Worm (Caenorhabditis elegans): ENCODE data around the gene col-127.

Gene col-127

DNA sequence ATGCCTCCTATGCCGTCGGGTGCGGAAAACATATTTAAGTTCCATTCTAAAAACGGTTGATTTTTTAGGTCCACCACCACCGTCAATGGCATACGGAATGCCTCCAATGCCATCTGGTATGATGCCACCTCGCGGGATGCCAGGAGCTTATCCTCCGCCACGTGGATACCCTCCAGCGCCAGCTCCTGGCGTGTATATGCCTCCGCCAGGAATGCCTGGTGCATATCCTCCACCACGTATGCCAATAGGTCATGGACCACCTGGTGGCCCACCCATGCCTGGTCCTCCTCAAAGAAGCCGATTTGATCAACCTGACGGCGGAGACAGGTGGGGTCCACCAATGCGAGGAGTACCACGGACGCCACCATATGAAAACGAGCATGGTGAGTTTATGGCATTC, 45.5 kb upstream of the col-127 start:
- TF ChIP-seq lin-26 (GFP tag; IDR thresholded peaks at IDR 0.05) (peak; percentile 18; the same call in 1 of the 2 replicates), nhr-80 (tag; optimal IDR thresholded peaks at IDR 0.05) (no peak), tbp1 (GFP tag; optimal IDR thresholded peaks at IDR 0.05) (no peak), dpff-1 (tag; optimal IDR thresholded peaks at IDR 0.05) (no peak), mxl-1 (tag; optimal IDR thresholded peaks at IDR 0.05) (no peak), B0261.1 (tag; optimal IDR thresholded peaks at IDR 0.05) (no peak), snpc-4 (GFP tag; optimal IDR thresholded peaks at IDR 0.05) (no peak), snpc-4 (tag; optimal IDR thresholded peaks at IDR 0.05) (no peak), nhr-90 (tag; optimal IDR thresholded peaks at IDR 0.05) (no peak), ztf-6 (GFP tag; IDR thresholded peaks at IDR 0.05) (no peak), zfh-2 (GFP tag; conservative IDR thresholded peaks at IDR 0.05) (peak; percentile 71), unc-62 (GFP tag; optimal IDR thresholded peaks at IDR 0.05) (no peak), ztf-28 (GFP tag; IDR thresholded peaks at IDR 0.05) (0 out of 2 replicates have a peak, but pooled peaks have one; percentile 53)

DNA sequence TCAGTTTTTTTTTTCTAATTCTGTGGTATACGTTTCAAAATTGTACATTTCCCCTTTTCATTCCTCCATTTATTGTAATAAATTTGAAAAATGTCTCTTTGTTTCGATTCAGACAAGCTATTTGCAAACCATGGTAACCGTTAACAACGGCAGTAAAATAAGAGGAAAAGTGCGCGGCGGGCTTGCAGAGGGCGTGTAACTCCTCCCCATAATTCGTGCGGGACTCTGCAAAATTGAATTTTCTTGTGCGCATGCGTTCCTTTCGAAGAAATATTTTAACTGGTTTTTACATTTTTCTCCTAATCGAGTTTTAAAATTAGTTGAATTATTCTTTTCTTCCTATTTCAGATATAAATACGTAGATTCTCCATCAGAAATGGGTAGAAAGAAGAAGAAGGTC, 44.6 kb upstream of the col-127 start, which contains the start of gene znf-207:
Gene znf-207, plus strand, starts transcription at position 349 of the 400 bp plus-strand sequence.
- TF ChIP-seq hlh-12 (tag; optimal IDR thresholded peaks at IDR 0.05), result no peak
- TF ChIP-seq ceh-100 (GFP tag; IDR thresholded peaks at IDR 0.05), result peak; percentile 43
- 0 out of 2 replicates have a peak, but pooled peaks have one; percentile 21 for TF ChIP-seq mcd-1 (GFP tag; IDR thresholded peaks at IDR 0.05)
- TF ChIP-seq bed-1 (GFP tag; IDR thresholded peaks at IDR 0.05), result no peak
- no peak for TF ChIP-seq C06A6.2 (GFP tag; conservative IDR thresholded peaks at IDR 0.05)
- no peak for TF ChIP-seq F49E8.2 (tag; optimal IDR thresholded peaks at IDR 0.05; ENCODE audit: insufficient read depth)
- no peak for TF ChIP-seq F22D6.2 (tag; optimal IDR thresholded peaks at IDR 0.05)
- TF ChIP-seq fkh-3 (tag; optimal IDR thresholded peaks at IDR 0.05), result no peak
- TF ChIP-seq ztf-28 (GFP tag; IDR thresholded peaks at IDR 0.05), result no peak
- TF ChIP-seq cebp-1 (GFP tag; IDR thresholded peaks at IDR 0.05), result no peak
- TF ChIP-seq cebp-1 (tag; optimal IDR thresholded peaks at IDR 0.05), result peak; percentile 44
- TF ChIP-seq tlf-1 (GFP tag; optimal IDR thresholded peaks at IDR 0.05), result no peak
- peak; percentile 49 for TF ChIP-seq attf-5 (GFP tag; optimal IDR thresholded peaks at IDR 0.05)
- TF ChIP-seq nhr-80 (tag; optimal IDR thresholded peaks at IDR 0.05), result peak; percentile 6
- TF ChIP-seq somi-1 (GFP tag; optimal IDR thresholded peaks at IDR 0.05), result no peak
- TF ChIP-seq lin-35 (GFP tag; optimal IDR thresholded peaks at IDR 0.05), result peak in 1 of 3 experiments; percentile 25
- TF ChIP-seq lsl-1 (GFP tag; optimal IDR thresholded peaks at IDR 0.05), result no peak
- TF ChIP-seq F23B12.7 (tag; optimal IDR thresholded peaks at IDR 0.05; ENCODE audit: insufficient read depth), result peak; percentile 49
- TF ChIP-seq rec-8 (tag; optimal IDR thresholded peaks at IDR 0.05), result no peak
- TF ChIP-seq F33H1.4 (GFP tag; IDR thresholded peaks at IDR 0.05), result no peak
- TF ChIP-seq nhr-27 (tag; optimal IDR thresholded peaks at IDR 0.05), result no peak
- no peak for TF ChIP-seq tbx-9 (tag; optimal IDR thresholded peaks at IDR 0.05; ENCODE audit: borderline replicate concordance)
- no peak for TF ChIP-seq snpc-1.3 (tag; optimal IDR thresholded peaks at IDR 0.05; ENCODE audit: insufficient read depth)
- no peak for TF ChIP-seq aptf-2 (GFP tag; conservative IDR thresholded peaks at IDR 0.05)

DNA sequence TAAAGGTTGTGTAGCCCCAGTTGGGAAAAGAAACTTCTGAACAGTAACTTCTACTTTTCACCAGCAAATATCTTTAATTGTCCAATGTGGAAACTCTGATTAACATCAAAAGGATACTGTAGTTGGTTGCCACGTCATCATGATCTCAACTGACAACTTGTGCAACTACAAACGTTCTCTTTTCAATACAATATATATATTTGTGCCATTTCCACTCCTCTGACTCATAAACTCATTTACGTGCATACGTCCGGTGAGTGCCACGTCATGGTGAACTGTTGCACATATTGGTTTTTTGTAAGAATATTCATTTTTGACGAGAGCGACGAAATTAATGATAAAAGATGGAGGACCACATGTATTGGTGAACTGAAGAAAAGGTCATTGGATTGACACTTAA, 41.8 kb upstream of the col-127 start:
- TF ChIP-seq lin-54 (GFP tag; optimal IDR thresholded peaks at IDR 0.05) (no peak), ceh-100 (GFP tag; IDR thresholded peaks at IDR 0.05) (no peak), F33H1.4 (GFP tag; IDR thresholded peaks at IDR 0.05) (no peak), lir-1 (GFP tag; conservative IDR thresholded peaks at IDR 0.05) (no peak)

Data from whole organism, young adult.